Worm (Caenorhabditis elegans) whole organism, L4 larva: ENCODE measurements around the gene sas-7.

Experiments
- F10B5.3 ChIP-seq: sonication (generic microtip); optimal IDR thresholded peaks from 2 replicates; lab custom pipeline; 2016; ENCODE audit warnings: mild to moderate bottlenecking, missing genetic modification characterization, missing compliant biosample characterization
- F37D6.2 ChIP-seq: sonication (generic microtip); optimal IDR thresholded peaks from 2 replicates; lab custom pipeline; 2016; ENCODE audit warnings: mild to moderate bottlenecking, missing genetic modification characterization, missing compliant biosample characterization
- F49E8.2 ChIP-seq: sonication (generic microtip); optimal IDR thresholded peaks from 2 replicates; lab custom pipeline; 2016; ENCODE audit warnings: missing compliant biosample characterization, mild to moderate bottlenecking, missing genetic modification characterization, borderline replicate concordance
- T20F7.1 ChIP-seq: fragments of 200-800 bp; sonication (Bioruptor generic); optimal IDR thresholded peaks from 2 replicates; lab custom pipeline; 2018; ENCODE audit warnings: mild to moderate bottlenecking, missing genetic modification characterization, missing compliant biosample characterization
- T26A8.4 ChIP-seq: fragments of 200-800 bp; sonication (Bioruptor generic); IDR thresholded peaks from 2 replicates; pipeline ENCODE4 v1.3.6; 2022; ENCODE audit warnings: missing genetic modification characterization, missing compliant biosample characterization
- arid-1 ChIP-seq: fragments of 200-800 bp; sonication (Bioruptor generic); conservative IDR thresholded peaks from 2 replicates; pipeline ENCODE4 v1.3.6; 2022; ENCODE audit warnings: missing genetic modification reagents, missing genetic modification characterization, missing compliant biosample characterization
- attf-4 ChIP-seq: sonication (generic microtip); optimal IDR thresholded peaks from 3 replicates; lab custom pipeline; 2017; ENCODE audit warnings: missing biosample characterization, missing genetic modification characterization
- ceh-32 ChIP-seq: sonication (generic microtip); optimal IDR thresholded peaks from 2 replicates; lab custom pipeline; 2016; ENCODE audit warnings: mild to moderate bottlenecking, missing genetic modification characterization, missing compliant biosample characterization; ENCODE audit not compliant: poor library complexity
- ceh-62 ChIP-seq: sonication (generic microtip); optimal IDR thresholded peaks from 2 replicates; lab custom pipeline; 2017; ENCODE audit warnings: missing biosample characterization, missing genetic modification characterization
- ces-1 ChIP-seq: fragments of 150-350 bp; sonication (generic microtip); optimal IDR thresholded peaks from 4 replicates; lab custom pipeline; 2014; ENCODE audit warnings: missing biosample characterization, missing genetic modification reagents, missing genetic modification characterization
- ctbp-1 ChIP-seq: fragments of 200-800 bp; sonication (Bioruptor generic); IDR thresholded peaks from 2 replicates; pipeline ENCODE4 v1.3.6; 2022; ENCODE audit warnings: missing genetic modification reagents, missing genetic modification characterization, missing compliant biosample characterization
- daf-16 ChIP-seq, 3 experiments: sonication (generic microtip); optimal IDR thresholded peaks; 2 replicates each; lab custom pipeline; 2016 to 2017; ENCODE audit warnings: missing genetic modification characterization in 3 of 3, missing genetic modification reagents in 3 of 3, mild to moderate bottlenecking in 2 of 3, missing compliant biosample characterization in 2 of 3, missing biosample characterization in 1 of 3, moderate library complexity in 1 of 3
- daf-19 ChIP-seq: fragments of 200-800 bp; sonication (Bioruptor generic); conservative IDR thresholded peaks from 2 replicates; pipeline ENCODE4 v1.3.6; 2022; ENCODE audit warnings: missing genetic modification characterization, missing compliant biosample characterization
- dmd-8 ChIP-seq: fragments of 200-800 bp; sonication (Bioruptor generic); IDR thresholded peaks from 2 replicates; pipeline ENCODE4 v1.3.6; 2022; ENCODE audit warnings: missing genetic modification characterization, missing compliant biosample characterization
- dve-1 ChIP-seq: sonication (generic microtip); optimal IDR thresholded peaks from 2 replicates; lab custom pipeline; 2017; ENCODE audit warnings: antibody characterized with exemption, mild to moderate bottlenecking, missing genetic modification characterization, missing compliant biosample characterization; ENCODE audit not compliant: insufficient read depth
- hmg-1.1 ChIP-seq: fragments of 200-800 bp; sonication (Bioruptor generic); IDR thresholded peaks from 2 replicates; pipeline ENCODE4 v1.3.6; 2022; ENCODE audit warnings: missing genetic modification reagents, missing genetic modification characterization, missing compliant biosample characterization
- lim-7 ChIP-seq: fragments of 200-800 bp; sonication (Bioruptor generic); IDR thresholded peaks from 2 replicates; pipeline ENCODE4 v1.3.6; 2022; ENCODE audit warnings: missing genetic modification characterization, missing compliant biosample characterization
- lin-13 ChIP-seq: fragments of 150-350 bp; optimal IDR thresholded peaks from 2 replicates; lab custom pipeline; 2014; ENCODE audit warnings: missing biosample characterization, missing genetic modification reagents, missing genetic modification characterization
- lin-38 ChIP-seq: fragments of 200-800 bp; sonication (Bioruptor generic); IDR thresholded peaks from 2 replicates; pipeline ENCODE4 v1.3.6; 2022; ENCODE audit warnings: missing genetic modification reagents, missing genetic modification characterization, missing compliant biosample characterization
- lir-3 ChIP-seq: sonication (generic microtip); optimal IDR thresholded peaks from 2 replicates; lab custom pipeline; 2016; ENCODE audit warnings: mild to moderate bottlenecking, missing genetic modification characterization, missing compliant biosample characterization
- lsy-2 ChIP-seq, 2 experiments: fragments of 150-350 bp in 1 of 2; sonication (generic microtip) in 1 of 2; optimal IDR thresholded peaks; 2 replicates each; lab custom pipeline; 2014 to 2017; ENCODE audit warnings: missing biosample characterization in 2 of 2, missing genetic modification characterization in 2 of 2
- mdt-29 ChIP-seq: fragments of 200-800 bp; sonication (Bioruptor generic); IDR thresholded peaks from 2 replicates; pipeline ENCODE4 v1.3.6; 2022; ENCODE audit warnings: missing genetic modification reagents, missing genetic modification characterization, missing compliant biosample characterization
- mxl-2 ChIP-seq: fragments of 200-800 bp; sonication (Bioruptor generic); conservative IDR thresholded peaks from 2 replicates; pipeline ENCODE4 v1.3.6; 2022; ENCODE audit warnings: missing genetic modification reagents, missing genetic modification characterization, missing compliant biosample characterization
- mxl-3 ChIP-seq: fragments of 200-800 bp; sonication (Bioruptor generic); optimal IDR thresholded peaks from 2 replicates; lab custom pipeline; 2018; ENCODE audit warnings: mild to moderate bottlenecking, missing genetic modification characterization, missing compliant biosample characterization
- nhr-11 ChIP-seq: fragments of 150-350 bp; optimal IDR thresholded peaks from 2 replicates; lab custom pipeline; 2014; ENCODE audit warnings: missing biosample characterization, missing genetic modification characterization
- nhr-237 ChIP-seq: sonication (generic microtip); optimal IDR thresholded peaks from 2 replicates; lab custom pipeline; 2017; ENCODE audit warnings: missing biosample characterization, missing genetic modification characterization
- nhr-25 ChIP-seq: sonication (generic microtip); optimal IDR thresholded peaks from 2 replicates; lab custom pipeline; 2017; ENCODE audit warnings: missing genetic modification characterization, mild to moderate bottlenecking, missing compliant biosample characterization, antibody characterized with exemption, moderate library complexity, borderline replicate concordance; ENCODE audit not compliant: insufficient read depth
- nhr-42 ChIP-seq: fragments of 200-800 bp; sonication (Bioruptor generic); IDR thresholded peaks from 2 replicates; pipeline ENCODE4 v1.3.6; 2022; ENCODE audit warnings: missing genetic modification characterization, missing compliant biosample characterization
- nhr-77 ChIP-seq: fragments of 150-350 bp; optimal IDR thresholded peaks from 2 replicates; lab custom pipeline; 2014; ENCODE audit warnings: missing biosample characterization, missing genetic modification characterization
- php-3 ChIP-seq: fragments of 200-800 bp; sonication (Bioruptor generic); IDR thresholded peaks from 2 replicates; pipeline ENCODE4 v1.3.6; 2022; ENCODE audit warnings: missing genetic modification reagents, missing genetic modification characterization, missing compliant biosample characterization
- pqm-1 ChIP-seq: sonication (generic microtip); optimal IDR thresholded peaks from 2 replicates; lab custom pipeline; 2017; ENCODE audit warnings: missing biosample characterization, missing genetic modification characterization
- spr-1 ChIP-seq: sonication (generic microtip); optimal IDR thresholded peaks from 2 replicates; lab custom pipeline; 2016; ENCODE audit warnings: mild to moderate bottlenecking, missing genetic modification characterization, missing compliant biosample characterization
- spr-3 ChIP-seq: fragments of 200-800 bp; sonication (Bioruptor generic); optimal IDR thresholded peaks from 2 replicates; lab custom pipeline; 2018; ENCODE audit warnings: mild to moderate bottlenecking, missing genetic modification characterization, missing compliant biosample characterization
- unc-62 ChIP-seq, 3 experiments: fragments of 150-350 bp in 1 of 3; sonication (generic microtip); optimal IDR thresholded peaks in 2 of 3; peaks in 1 of 3; 1 replicate in 1 of 3; 2 replicates in 2 of 3; lab custom pipeline; 2014 to 2017; ENCODE audit warnings: missing biosample characterization in 3 of 3, missing genetic modification characterization in 3 of 3, missing genetic modification reagents in 3 of 3, missing genotype in 1 of 3
- zip-11 ChIP-seq: fragments of 200-800 bp; sonication (Bioruptor generic); IDR thresholded peaks from 2 replicates; pipeline ENCODE4 v1.3.6; 2022; ENCODE audit warnings: missing genetic modification characterization, missing compliant biosample characterization
- zip-2 ChIP-seq: fragments of 150-350 bp; optimal IDR thresholded peaks from 2 replicates; lab custom pipeline; 2014; ENCODE audit warnings: missing biosample characterization, missing genetic modification characterization

Gene sas-7

ce11 chrIII:10344762-10345161 is 23.9 kb downstream of the sas-7 start:
- TF ChIP-seq nhr-11 (tag; lab: Kevin White, UChicago) (no peak), T26A8.4 (GFP tag; lab: Robert Waterston, UW) (no peak), F37D6.2 (tag; lab: Kevin White, UChicago) (no peak), spr-3 (GFP tag; lab: Kevin White, UChicago) (no peak)
- TF ChIP-seq, all 104 proteins: peak for 0

- TF ChIP-seq nhr-237 (tag; lab: Kevin White, UChicago) (no peak), php-3 (GFP tag; lab: Robert Waterston, UW) (no peak), lir-3 (no peak), zip-2 (no peak), ces-1 (GFP tag; lab: Kevin White, UChicago) (no peak), daf-19 (GFP tag; lab: Robert Waterston, UW) (no peak), F49E8.2 (tag; lab: Kevin White, UChicago) (no peak), lim-7 (no peak), attf-4 (tag; lab: Kevin White, UChicago) (no peak), ctbp-1 (GFP tag; lab: Robert Waterston, UW) (no peak), arid-1 (GFP tag; lab: Robert Waterston, UW) (no peak), spr-1 (tag; lab: Kevin White, UChicago) (no peak), T20F7.1 (GFP tag; lab: Kevin White, UChicago) (no peak), lin-38 (GFP tag; lab: Robert Waterston, UW) (no peak), mxl-2 (GFP tag; lab: Robert Waterston, UW) (no peak), daf-16 (GFP tag; optimal IDR thresholded peaks at IDR 0.05; lab: Kevin White, UChicago) (no peak), daf-16 (tag; optimal IDR thresholded peaks at IDR 0.05; lab: Kevin White, UChicago) (no peak)
Observed at ce11 chrIII:10347049-10347448, 26.2 kb downstream of the sas-7 start, which contains the start of gene tbx-8. Gene tbx-8, plus strand, starts transcription at chrIII:10347349.

ce11 chrIII:10351595-10352207 is 30.9 kb downstream of the sas-7 start, which contains the start of gene T07C4.3:
Gene T07C4.3, plus strand, starts transcription at chrIII:10352157.
- TF ChIP-seq hmg-1.1 (GFP tag; lab: Robert Waterston, UW), result no peak
- no peak for TF ChIP-seq daf-19 (GFP tag; lab: Robert Waterston, UW)
- TF ChIP-seq lin-13 (GFP tag; lab: Kevin White, UChicago), result no peak
- TF ChIP-seq lsy-2 (tag; optimal IDR thresholded peaks at IDR 0.05; lab: Kevin White, UChicago), result no peak
- no peak for TF ChIP-seq lim-7
- no peak for TF ChIP-seq lir-3
- TF ChIP-seq mdt-29 (GFP tag; lab: Robert Waterston, UW), result no peak
- TF ChIP-seq unc-62 (GFP tag; optimal IDR thresholded peaks at IDR 0.05 in 1 of 2; lab: Kevin White, UChicago), result peak in 1 of 2 experiments; percentile 88
- no peak for TF ChIP-seq unc-62 (tag; optimal IDR thresholded peaks at IDR 0.05; lab: Kevin White, UChicago)

- TF ChIP-seq arid-1 (GFP tag; lab: Robert Waterston, UW) (no peak), nhr-42 (no peak), pqm-1 (no peak), dve-1 (no peak), zip-11 (GFP tag; lab: Robert Waterston, UW) (no peak), mxl-3 (no peak), spr-3 (GFP tag; lab: Kevin White, UChicago) (no peak), ceh-32 (tag; lab: Kevin White, UChicago) (no peak), dmd-8 (GFP tag; lab: Robert Waterston, UW) (no peak), nhr-25 (tag; lab: Kevin White, UChicago) (no peak), nhr-77 (no peak), F10B5.3 (tag; lab: Kevin White, UChicago) (no peak), ceh-62 (tag; lab: Kevin White, UChicago) (no peak), ctbp-1 (GFP tag; lab: Robert Waterston, UW) (no peak)
- TF ChIP-seq, all 104 proteins: peak for 0
Observed at ce11 chrIII:10353423-10353822, 32.6 kb downstream of the sas-7 start.
